Fruit fly (Drosophila melanogaster) whole organism, wandering third instar larva: ENCODE measurements around the gene CG8668.

Experiments used
- Abd-B ChIP-seq: fragments of >200 bp; optimal IDR thresholded peaks from 2 replicates; lab custom pipeline; 2017; ENCODE audit warnings: missing biosample characterization, missing genetic modification characterization
- CG32264 ChIP-seq: fragments of 200-800 bp; sonication (Bioruptor generic); optimal IDR thresholded peaks from 2 replicates; lab custom pipeline; 2016; ENCODE audit warnings: missing biosample characterization, missing genetic modification characterization
- CG9705 ChIP-seq: fragments of 200-800 bp; sonication (Bioruptor generic); optimal IDR thresholded peaks from 2 replicates; lab custom pipeline; 2018; ENCODE audit warnings: missing biosample characterization, mild to moderate bottlenecking, missing genetic modification characterization
- CrebA ChIP-seq: fragments of 200-800 bp; sonication (Bioruptor generic); optimal IDR thresholded peaks from 2 replicates; lab custom pipeline; 2016; ENCODE audit warnings: missing biosample characterization, mild to moderate bottlenecking, missing genetic modification characterization, borderline replicate concordance
- Dfd ChIP-seq: fragments of >200 bp; optimal IDR thresholded peaks from 2 replicates; lab custom pipeline; 2017; ENCODE audit warnings: missing biosample characterization, missing genetic modification characterization
- GATAd ChIP-seq: sonication (Bioruptor generic); optimal IDR thresholded peaks from 2 replicates; lab custom pipeline; 2016; ENCODE audit warnings: missing biosample characterization, missing genetic modification characterization
- HLH106 ChIP-seq: fragments of 200-800 bp; optimal IDR thresholded peaks from 3 replicates; lab custom pipeline; 2019; ENCODE audit warnings: missing biosample characterization, mild to moderate bottlenecking, missing genetic modification characterization, moderate library complexity
- Hnf4 ChIP-seq: fragments of 200-800 bp; sonication (Bioruptor generic); optimal IDR thresholded peaks from 2 replicates; lab custom pipeline; 2016; ENCODE audit warnings: missing biosample characterization, mild to moderate bottlenecking, missing genetic modification characterization
- Hr78 ChIP-seq: fragments of >200 bp; optimal IDR thresholded peaks from 2 replicates; lab custom pipeline; 2017; ENCODE audit warnings: missing biosample characterization, missing genetic modification characterization
- Hr83 ChIP-seq: fragments of 200-300 bp; sonication (Bioruptor generic); optimal IDR thresholded peaks from 2 replicates; lab custom pipeline; 2016; ENCODE audit warnings: missing biosample characterization, mild to moderate bottlenecking, missing genetic modification characterization, moderate library complexity; ENCODE audit not compliant: poor library complexity, severe bottlenecking
- Jra ChIP-seq: sonication (Bioruptor generic); optimal IDR thresholded peaks from 2 replicates; lab custom pipeline; 2016; ENCODE audit warnings: missing biosample characterization, missing genetic modification characterization
- Mio ChIP-seq: sonication (Bioruptor generic); optimal IDR thresholded peaks from 2 replicates; lab custom pipeline; 2016; ENCODE audit warnings: missing biosample characterization, missing genetic modification characterization
- Myc ChIP-seq: fragments of >200 bp; optimal IDR thresholded peaks from 2 replicates; lab custom pipeline; 2017
- OdsH ChIP-seq: fragments of 200-800 bp; sonication (Bioruptor generic); optimal IDR thresholded peaks from 2 replicates; lab custom pipeline; 2016; ENCODE audit warnings: missing biosample characterization, mild to moderate bottlenecking, missing genetic modification characterization
- Rel ChIP-seq, 2 experiments: fragments of 200-800 bp; sonication (Bioruptor generic) in 1 of 2; optimal IDR thresholded peaks; 2 replicates in 1 of 2; 3 replicates in 1 of 2; lab custom pipeline; 2016 to 2019; ENCODE audit warnings: mild to moderate bottlenecking in 2 of 2, missing biosample characterization in 2 of 2, missing genetic modification characterization in 2 of 2, moderate library complexity in 1 of 2
- Sp1 ChIP-seq: fragments of 200-800 bp; sonication (Bioruptor generic); optimal IDR thresholded peaks from 3 replicates; lab custom pipeline; 2019; ENCODE audit warnings: missing biosample characterization, mild to moderate bottlenecking, missing genetic modification characterization, moderate library complexity
- Vsx2 ChIP-seq: fragments of 200-300, 225-300 bp; sonication (Bioruptor generic); optimal IDR thresholded peaks from 2 replicates; lab custom pipeline; 2018; ENCODE audit warnings: missing biosample characterization, missing genetic modification characterization; ENCODE audit not compliant: partially characterized antibody
- br ChIP-seq: fragments of 200-800 bp; sonication (Bioruptor generic); optimal IDR thresholded peaks from 2 replicates; lab custom pipeline; 2016; ENCODE audit warnings: missing biosample characterization, missing genetic modification characterization
- brk ChIP-seq: fragments of 200-800 bp; sonication (Bioruptor generic); optimal IDR thresholded peaks from 2 replicates; lab custom pipeline; 2016; ENCODE audit warnings: missing biosample characterization, mild to moderate bottlenecking, missing genetic modification characterization
- dl ChIP-seq, 2 experiments: fragments of 175-275, 200-275 bp in 1 of 2; fragments of 200-275 bp in 1 of 2; sonication (Bioruptor generic); optimal IDR thresholded peaks; lab custom pipeline; 2018; ENCODE audit warnings: mild to moderate bottlenecking in 2 of 2, missing biosample characterization in 2 of 2, missing genetic modification characterization in 2 of 2, moderate library complexity in 2 of 2; ENCODE audit not compliant: partially characterized antibody in 2 of 2, insufficient read depth in 1 of 2
- dsf ChIP-seq: sonication (Bioruptor generic); optimal IDR thresholded peaks from 2 replicates; lab custom pipeline; 2016; ENCODE audit warnings: missing biosample characterization, missing genetic modification characterization, borderline replicate concordance
- ey ChIP-seq: fragments of 200-800 bp; sonication (Bioruptor generic); optimal IDR thresholded peaks from 2 replicates; lab custom pipeline; 2016; ENCODE audit warnings: missing biosample characterization, missing genetic modification characterization
- foxo ChIP-seq, 2 experiments: fragments of 200-800 bp; sonication (Bioruptor generic); optimal IDR thresholded peaks; 2 replicates in 1 of 2; 3 replicates in 1 of 2; lab custom pipeline; 2016 to 2017; ENCODE audit warnings: missing biosample characterization in 2 of 2, missing genetic modification characterization in 2 of 2
- h ChIP-seq: fragments of 200-800 bp; sonication (Bioruptor generic); optimal IDR thresholded peaks from 3 replicates; lab custom pipeline; 2016; ENCODE audit warnings: missing biosample characterization, mild to moderate bottlenecking, missing genetic modification characterization
- jim ChIP-seq: fragments of 175-275, 200-325 bp; sonication (Bioruptor generic); optimal IDR thresholded peaks from 2 replicates; lab custom pipeline; 2016; ENCODE audit warnings: missing biosample characterization, mild to moderate bottlenecking, missing genetic modification characterization
- lola ChIP-seq: fragments of >200 bp; optimal IDR thresholded peaks from 2 replicates; lab custom pipeline; 2017; ENCODE audit warnings: missing biosample characterization, missing genetic modification characterization
- pan ChIP-seq: fragments of >200 bp; optimal IDR thresholded peaks from 2 replicates; lab custom pipeline; 2017
- psq ChIP-seq: fragments of 200-800 bp; sonication (Bioruptor generic); optimal IDR thresholded peaks from 3 replicates; lab custom pipeline; 2017; ENCODE audit warnings: missing biosample characterization, mild to moderate bottlenecking, missing genetic modification characterization, moderate library complexity
- rgr ChIP-seq: fragments of 200-800 bp; sonication (Bioruptor generic); optimal IDR thresholded peaks from 3 replicates; lab custom pipeline; 2016; ENCODE audit warnings: missing biosample characterization, mild to moderate bottlenecking, missing genetic modification characterization
- sage ChIP-seq: fragments of 200-800 bp; sonication (Bioruptor generic); optimal IDR thresholded peaks from 2 replicates; lab custom pipeline; 2016; ENCODE audit warnings: missing biosample characterization, mild to moderate bottlenecking, missing genetic modification characterization
- sv ChIP-seq: fragments of 200-800 bp; sonication (Bioruptor generic); optimal IDR thresholded peaks from 3 replicates; lab custom pipeline; 2016; ENCODE audit warnings: missing biosample characterization, missing genetic modification characterization
- tai ChIP-seq: sonication (Bioruptor generic); optimal IDR thresholded peaks from 2 replicates; lab custom pipeline; 2016; ENCODE audit warnings: missing biosample characterization, missing genetic modification characterization
- usp ChIP-seq: fragments of >200 bp; optimal IDR thresholded peaks from 2 replicates; lab custom pipeline; 2017; ENCODE audit warnings: missing biosample characterization, missing genetic modification characterization

CG8668 gene

DNA sequence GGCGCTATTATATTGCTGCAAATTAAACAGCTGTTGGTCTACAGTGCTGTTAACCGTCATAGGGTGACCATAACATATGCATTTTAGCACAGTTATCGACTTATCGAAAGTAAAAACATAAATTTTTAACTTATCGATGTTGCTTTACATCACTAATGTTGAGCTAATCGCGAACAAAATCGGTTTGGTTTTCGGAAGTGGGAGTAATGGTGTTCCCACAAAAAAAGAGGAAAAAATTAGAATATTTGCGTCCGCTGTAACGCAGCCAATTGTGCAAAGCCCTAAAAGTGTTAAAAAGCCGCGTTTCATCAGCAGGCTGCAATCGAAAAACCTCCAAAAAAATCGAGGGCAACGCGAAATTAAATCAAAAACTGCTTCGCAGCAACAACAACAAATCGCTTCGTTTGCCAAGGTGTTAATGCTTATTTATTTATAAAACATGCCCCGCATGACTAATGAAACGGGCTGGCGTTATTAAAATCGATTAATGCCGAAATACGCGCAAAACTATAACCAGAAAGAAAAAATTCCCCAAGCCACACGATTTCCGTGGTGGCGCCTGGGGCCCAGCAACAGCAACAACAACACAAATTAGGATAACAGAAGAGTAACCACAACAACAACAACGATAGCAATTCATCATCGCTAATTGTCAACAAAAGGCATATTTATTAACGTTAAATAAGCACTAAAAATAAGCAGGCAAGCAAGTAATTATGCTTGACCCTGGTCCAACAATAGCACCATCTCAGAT lies at the start of gene CG8668, which contains the start of gene CG12375:
Gene CG8668, plus strand, starts transcription at position 153 of the 754 bp plus-strand sequence.
Gene CG12375, minus strand, starts transcription at position 42 of the 754 bp plus-strand sequence.
- TF ChIP-seq br, result no peak
- TF ChIP-seq Mio (GFP tag; lab: Kevin White, UChicago), result no peak
- no peak for TF ChIP-seq sv (GFP tag; lab: Kevin White, UChicago)
- TF ChIP-seq Hnf4 (GFP tag; lab: Kevin White, UChicago), result peak; percentile 75
- TF ChIP-seq jim (GFP tag; lab: Kevin White, UChicago), result no peak
- TF ChIP-seq dl (GFP tag; optimal IDR thresholded peaks at IDR 0.05; lab: Kevin White, UChicago; ENCODE audit: insufficient read depth in 1 of 2, partially characterized antibody in 2 of 2), result no peak
- TF ChIP-seq Hr78, result no peak
- no peak for TF ChIP-seq brk (GFP tag; lab: Kevin White, UChicago)
- no peak for TF ChIP-seq foxo (GFP tag; optimal IDR thresholded peaks at IDR 0.05; lab: Kevin White, UChicago)
- no peak for TF ChIP-seq Rel (GFP tag; optimal IDR thresholded peaks at IDR 0.05; lab: Kevin White, UChicago)
- TF ChIP-seq Rel (tag; optimal IDR thresholded peaks at IDR 0.05; lab: Kevin White, UChicago), result peak; percentile 95
- no peak for TF ChIP-seq psq
- no peak for TF ChIP-seq rgr (GFP tag; lab: Kevin White, UChicago)
- no peak for TF ChIP-seq usp (GFP tag; lab: Kevin White, UChicago)
- TF ChIP-seq dsf (GFP tag; lab: Kevin White, UChicago), result no peak
- peak; percentile 49 for TF ChIP-seq Jra (GFP tag; lab: Kevin White, UChicago)
- TF ChIP-seq CrebA (GFP tag; lab: Kevin White, UChicago), result no peak
- peak; percentile 9 for TF ChIP-seq Hr83
- peak; percentile 7 for TF ChIP-seq ey (GFP tag; lab: Kevin White, UChicago)
- TF ChIP-seq HLH106 (tag; lab: Kevin White, UChicago), result no peak
- TF ChIP-seq Abd-B (GFP tag; lab: Kevin White, UChicago), result no peak
- TF ChIP-seq pan (lab: Kevin White, UChicago), result no peak
- TF ChIP-seq Vsx2 (GFP tag; lab: Kevin White, UChicago), result peak; percentile 38
- TF ChIP-seq Sp1 (GFP tag; lab: Kevin White, UChicago), result peak; percentile 2
- no peak for TF ChIP-seq Dfd
- TF ChIP-seq tai, result no peak
- no peak for TF ChIP-seq sage
- no peak for TF ChIP-seq Myc

DNA sequence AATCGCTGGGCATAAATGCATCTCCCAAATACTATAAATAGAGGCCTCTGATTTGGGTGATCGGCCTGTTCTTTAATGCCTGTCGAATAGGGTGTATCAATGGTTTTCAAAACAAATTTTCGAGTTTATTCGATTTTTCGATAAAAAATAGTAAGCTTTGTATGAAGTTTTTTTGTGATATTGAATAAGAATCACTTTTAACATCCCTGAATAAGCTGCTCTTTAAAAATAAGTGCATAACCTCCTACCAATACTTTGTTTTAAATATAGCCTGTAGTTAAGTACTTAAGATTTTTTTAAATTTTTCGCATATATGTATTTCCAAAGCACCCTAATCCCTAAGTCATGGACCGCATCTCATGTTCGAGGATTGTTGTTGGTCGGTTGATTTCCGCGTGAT lies 46.2 kb upstream of the CG8668 start:
- TF ChIP-seq Sp1 (GFP tag; lab: Kevin White, UChicago), result no peak
- TF ChIP-seq ey (GFP tag; lab: Kevin White, UChicago), result peak; percentile 5

DNA sequence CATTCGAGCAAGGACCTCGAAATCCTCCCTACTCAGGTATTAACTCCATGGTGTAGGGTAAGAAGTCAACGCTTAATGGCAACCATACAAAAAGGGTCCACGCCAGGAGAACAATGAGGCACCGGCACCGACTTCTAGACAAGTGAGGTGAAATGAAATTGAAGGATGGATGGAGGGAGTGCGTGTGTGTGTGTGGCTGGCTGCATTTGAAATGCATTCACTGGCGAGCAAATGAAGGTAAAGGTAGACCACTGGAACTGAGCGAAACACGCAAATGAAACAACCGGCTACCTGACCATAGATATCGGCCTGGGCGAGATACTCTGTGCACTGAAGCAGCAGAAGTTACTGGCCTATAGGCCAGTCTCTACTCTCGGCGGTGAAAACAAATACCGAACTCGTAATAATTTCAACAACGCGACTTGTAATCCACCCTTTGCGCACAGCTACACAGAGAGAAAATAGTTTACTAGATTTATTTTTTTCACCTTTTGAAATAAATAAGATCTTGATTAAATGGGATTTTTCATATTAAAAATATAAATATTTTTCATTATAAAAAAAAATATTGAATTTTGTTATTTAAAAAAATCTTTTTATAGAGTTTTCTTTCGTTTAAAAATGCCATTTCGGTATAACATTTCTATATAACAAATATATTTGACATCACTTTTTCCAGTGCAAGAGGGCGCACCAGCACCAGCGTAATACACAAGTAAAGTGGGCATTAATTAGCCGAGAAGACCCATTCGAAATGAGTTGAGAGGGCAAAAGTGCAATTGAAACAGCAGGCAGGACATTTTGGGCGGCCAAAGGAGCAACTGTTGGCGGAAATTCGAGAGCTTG lies 44.9 kb upstream of the CG8668 start:
- TF ChIP-seq Dfd, result no peak
- no peak for TF ChIP-seq Mio (GFP tag; lab: Kevin White, UChicago)
- TF ChIP-seq Sp1 (GFP tag; lab: Kevin White, UChicago), result peak; percentile 77
- no peak for TF ChIP-seq lola (GFP tag; lab: Kevin White, UChicago)
- no peak for TF ChIP-seq CG32264
- no peak for TF ChIP-seq sage
- TF ChIP-seq Rel (GFP tag; optimal IDR thresholded peaks at IDR 0.05; lab: Kevin White, UChicago), result no peak
- no peak for TF ChIP-seq Rel (tag; optimal IDR thresholded peaks at IDR 0.05; lab: Kevin White, UChicago)
- no peak for TF ChIP-seq pan (lab: Kevin White, UChicago)
- no peak for TF ChIP-seq h (GFP tag; lab: Kevin White, UChicago)
- peak; percentile 64 for TF ChIP-seq psq
- TF ChIP-seq Hnf4 (GFP tag; lab: Kevin White, UChicago), result peak; percentile 33
- no peak for TF ChIP-seq CrebA (GFP tag; lab: Kevin White, UChicago)
- peak; percentile 82 for TF ChIP-seq rgr (GFP tag; lab: Kevin White, UChicago)
- TF ChIP-seq tai, result no peak
- no peak for TF ChIP-seq Hr83
- TF ChIP-seq sv (GFP tag; lab: Kevin White, UChicago), result peak; percentile 23
- peak; percentile 60 for TF ChIP-seq Vsx2 (GFP tag; lab: Kevin White, UChicago)
- TF ChIP-seq ey (GFP tag; lab: Kevin White, UChicago), result peak; percentile 1
- no peak for TF ChIP-seq GATAd (GFP tag; lab: Kevin White, UChicago)
- peak in 1 of 2 experiments; percentile 76 for TF ChIP-seq foxo (GFP tag; optimal IDR thresholded peaks at IDR 0.05; lab: Kevin White, UChicago)
- no peak for TF ChIP-seq Jra (GFP tag; lab: Kevin White, UChicago)
- TF ChIP-seq CG9705, result no peak
- TF ChIP-seq OdsH, result peak; percentile 71
